Worm (Caenorhabditis elegans): Measurements from ENCODE around the gene cpar-1.

- TF ChIP-seq ztf-16 (tag; optimal IDR thresholded peaks at IDR 0.05) (no peak), Y22D7AL.16 (tag; optimal IDR thresholded peaks at IDR 0.05) (no peak)
These were observed 16.0 kb downstream of the cpar-1 start, which contains the start of gene F54C8.6 for ce11 chrIII:9449831-9450230.

All from whole organism, late embryonic.